Worm (Caenorhabditis elegans) whole organism, L3 larva: ENCODE data around the gene tbx-37.
A peak's percentile ranks its signal among the peaks of the same experiment; 100 is the strongest.

ENCODE experiments used
- R02D3.7 ChIP-seq: fragments of 150-350 bp; optimal IDR thresholded peaks from 2 replicates; lab custom pipeline; 2014; ENCODE audit warnings: missing biosample characterization, missing genetic modification characterization
- ceh-28 ChIP-seq: fragments of 150-350 bp; optimal IDR thresholded peaks from 2 replicates; lab custom pipeline; 2014; ENCODE audit warnings: missing biosample characterization, missing genetic modification reagents, missing genetic modification characterization
- ceh-9 ChIP-seq: sonication (generic microtip); optimal IDR thresholded peaks from 2 replicates; lab custom pipeline; 2018; ENCODE audit warnings: missing biosample characterization, missing genetic modification characterization
- daf-12 ChIP-seq: fragments of 150-350 bp; optimal IDR thresholded peaks from 2 replicates; lab custom pipeline; 2014; ENCODE audit warnings: missing biosample characterization, missing genetic modification reagents, missing genetic modification characterization
- egl-27 ChIP-seq: sonication (generic microtip); optimal IDR thresholded peaks from 4 replicates; lab custom pipeline; 2017; ENCODE audit warnings: missing biosample characterization, missing genetic modification reagents, missing genetic modification characterization
- egl-5 ChIP-seq: fragments of 150-350 bp; optimal IDR thresholded peaks from 2 replicates; lab custom pipeline; 2017; ENCODE audit warnings: missing biosample characterization, missing genetic modification reagents, missing genetic modification characterization, inconsistent platforms
- elt-1 ChIP-seq: fragments of 150-350 bp; optimal IDR thresholded peaks from 2 replicates; lab custom pipeline; 2014; ENCODE audit warnings: missing biosample characterization, missing genetic modification characterization
- elt-2 ChIP-seq: sonication (generic microtip); optimal IDR thresholded peaks from 2 replicates; lab custom pipeline; 2016; ENCODE audit warnings: missing genetic modification reagents, mild to moderate bottlenecking, missing genetic modification characterization, missing compliant biosample characterization
- elt-3 ChIP-seq, 3 experiments: fragments of 150-350 bp in 1 of 3; sonication (generic microtip) in 2 of 3; optimal IDR thresholded peaks; 2 replicates in 2 of 3; 4 replicates in 1 of 3; lab custom pipeline; 2014 to 2017; ENCODE audit warnings: missing biosample characterization in 3 of 3, missing genetic modification characterization in 3 of 3
- eor-1 ChIP-seq, 2 experiments: fragments of 150-350 bp; optimal IDR thresholded peaks; 2 replicates each; lab custom pipeline; 2014 to 2018; ENCODE audit warnings: missing biosample characterization in 2 of 2, missing genetic modification characterization in 2 of 2
- fkh-2 ChIP-seq: fragments of 150-350 bp; optimal IDR thresholded peaks from 2 replicates; lab custom pipeline; 2014; ENCODE audit warnings: missing biosample characterization, missing genetic modification reagents, missing genetic modification characterization
- fos-1 ChIP-seq: fragments of 150-350 bp; optimal IDR thresholded peaks from 2 replicates; lab custom pipeline; 2014; ENCODE audit warnings: missing biosample characterization, missing genetic modification characterization
- hmg-11 ChIP-seq: sonication (generic microtip); optimal IDR thresholded peaks from 2 replicates; lab custom pipeline; 2016; ENCODE audit warnings: missing genetic modification characterization, missing compliant biosample characterization
- jun-1 ChIP-seq: fragments of 150-350 bp; optimal IDR thresholded peaks from 2 replicates; lab custom pipeline; 2014; ENCODE audit warnings: missing biosample characterization, missing genetic modification reagents, missing genetic modification characterization
- lin-15B ChIP-seq: fragments of 150-350 bp; optimal IDR thresholded peaks from 2 replicates; lab custom pipeline; 2014; ENCODE audit warnings: missing biosample characterization, missing genetic modification characterization
- lin-39 ChIP-seq: fragments of 150-350 bp; optimal IDR thresholded peaks from 2 replicates; lab custom pipeline; 2018; ENCODE audit warnings: missing biosample characterization, missing genetic modification reagents, missing genetic modification characterization
- nfya-1 ChIP-seq: sonication (generic microtip); optimal IDR thresholded peaks from 2 replicates; lab custom pipeline; 2017; ENCODE audit warnings: missing genetic modification characterization, mild to moderate bottlenecking, missing compliant biosample characterization, antibody characterized with exemption, moderate library complexity; ENCODE audit not compliant: insufficient read depth
- nhr-11 ChIP-seq: fragments of 150-350 bp; optimal IDR thresholded peaks from 2 replicates; lab custom pipeline; 2014; ENCODE audit warnings: missing biosample characterization, missing genetic modification characterization
- nhr-12 ChIP-seq: fragments of 150-350 bp; optimal IDR thresholded peaks from 2 replicates; lab custom pipeline; 2014; ENCODE audit warnings: missing biosample characterization, missing genetic modification characterization
- nhr-23 ChIP-seq: fragments of 150-350 bp; optimal IDR thresholded peaks from 2 replicates; lab custom pipeline; 2014; ENCODE audit warnings: missing biosample characterization, missing genetic modification reagents, missing genetic modification characterization
- nhr-237 ChIP-seq: fragments of 150-350 bp; optimal IDR thresholded peaks from 2 replicates; lab custom pipeline; 2014; ENCODE audit warnings: missing biosample characterization, missing genetic modification characterization
- nhr-25 ChIP-seq: sonication (generic microtip); optimal IDR thresholded peaks from 2 replicates; lab custom pipeline; 2017; ENCODE audit warnings: missing biosample characterization, missing genetic modification characterization
- nhr-43 ChIP-seq: sonication (generic microtip); optimal IDR thresholded peaks from 2 replicates; lab custom pipeline; 2016; ENCODE audit warnings: mild to moderate bottlenecking, missing genetic modification characterization, missing compliant biosample characterization; ENCODE audit not compliant: poor library complexity, severe bottlenecking
- nhr-67 ChIP-seq: fragments of 150-350 bp; optimal IDR thresholded peaks from 2 replicates; lab custom pipeline; 2014; ENCODE audit warnings: missing biosample characterization, missing genetic modification characterization
- nhr-76 ChIP-seq: fragments of 150-350 bp; sonication (generic microtip); optimal IDR thresholded peaks from 5 replicates; lab custom pipeline; 2014; ENCODE audit warnings: missing biosample characterization, missing genetic modification characterization
- nhr-77 ChIP-seq: fragments of 150-350 bp; optimal IDR thresholded peaks from 2 replicates; lab custom pipeline; 2014; ENCODE audit warnings: missing biosample characterization, missing genetic modification characterization
- pha-4 ChIP-seq: fragments of 150-350 bp; optimal IDR thresholded peaks from 2 replicates; lab custom pipeline; 2014; ENCODE audit warnings: missing biosample characterization, missing genetic modification reagents, missing genetic modification characterization
- pqm-1 ChIP-seq: fragments of 150-350 bp; optimal IDR thresholded peaks from 2 replicates; lab custom pipeline; 2017; ENCODE audit warnings: missing biosample characterization, missing genetic modification characterization, inconsistent platforms
- skn-1 ChIP-seq: fragments of 150-350 bp; optimal IDR thresholded peaks from 2 replicates; lab custom pipeline; 2014; ENCODE audit warnings: missing biosample characterization, missing genetic modification characterization
- snpc-4 ChIP-seq: fragments of 150-350 bp; optimal IDR thresholded peaks from 2 replicates; lab custom pipeline; 2014; ENCODE audit warnings: missing biosample characterization, missing genetic modification characterization
- unc-62 ChIP-seq: fragments of 150-350 bp; sonication (generic microtip); optimal IDR thresholded peaks from 4 replicates; lab custom pipeline; 2014; ENCODE audit warnings: missing biosample characterization, missing genetic modification reagents, missing genetic modification characterization
- zag-1 ChIP-seq: fragments of 150-350 bp; optimal IDR thresholded peaks from 2 replicates; lab custom pipeline; 2014; ENCODE audit warnings: missing biosample characterization, missing genetic modification characterization
- ztf-4 ChIP-seq: fragments of 150-350 bp; optimal IDR thresholded peaks from 2 replicates; lab custom pipeline; 2014; ENCODE audit warnings: missing biosample characterization, missing genetic modification characterization

Gene tbx-37

ce11 chrIII:11244338-11244737 is 17.4 kb upstream of the tbx-37 start:
- TF ChIP-seq pha-4 (tag; lab: Kevin White, UChicago) = peak; percentile 28
- TF ChIP-seq nhr-77 (tag; lab: Kevin White, UChicago) = no peak
- no peak for TF ChIP-seq lin-15B (tag; lab: Kevin White, UChicago)
- TF ChIP-seq pqm-1 (tag; lab: Kevin White, UChicago) = peak; percentile 10
- TF ChIP-seq egl-27 (tag; lab: Kevin White, UChicago) = no peak
- no peak for TF ChIP-seq zag-1
- TF ChIP-seq elt-2 (tag; lab: Kevin White, UChicago) = peak; percentile 53

ce11 chrIII:11243421-11243820 is 16.5 kb upstream of the tbx-37 start:
- TF ChIP-seq nhr-12 (no peak), hmg-11 (tag; lab: Kevin White, UChicago) (peak; percentile 90), nhr-25 (tag; lab: Kevin White, UChicago) (peak; percentile 84), R02D3.7 (tag; lab: Kevin White, UChicago) (peak; percentile 9), fkh-2 (tag; lab: Kevin White, UChicago) (no peak), unc-62 (peak; percentile 24), snpc-4 (tag; lab: Kevin White, UChicago) (peak; percentile 72), skn-1 (tag; lab: Kevin White, UChicago) (peak; percentile 4), nhr-76 (no peak), elt-2 (tag; lab: Kevin White, UChicago) (peak; percentile 72), lin-39 (tag; lab: Kevin White, UChicago) (peak; percentile 14), pqm-1 (tag; lab: Kevin White, UChicago) (peak; percentile 77), nhr-77 (tag; lab: Kevin White, UChicago) (no peak), ztf-4 (tag; lab: Kevin White, UChicago) (peak; percentile 44), nhr-237 (tag; lab: Kevin White, UChicago) (no peak), jun-1 (tag; lab: Kevin White, UChicago) (peak; percentile 87), ceh-9 (tag; lab: Kevin White, UChicago) (no peak), fos-1 (tag; lab: Kevin White, UChicago) (peak; percentile 21), elt-3 (tag; optimal IDR thresholded peaks at IDR 0.05; lab: Kevin White, UChicago) (no peak), nfya-1 (tag; lab: Kevin White, UChicago) (peak; percentile 88), daf-12 (tag; lab: Kevin White, UChicago) (no peak), egl-27 (tag; lab: Kevin White, UChicago) (peak; percentile 37), pha-4 (tag; lab: Kevin White, UChicago) (peak; percentile 81), ceh-28 (peak; percentile 85), nhr-43 (tag; lab: Kevin White, UChicago) (peak; percentile 39), nhr-23 (peak; percentile 64), lin-15B (tag; lab: Kevin White, UChicago) (peak; percentile 37), egl-5 (peak; percentile 23), nhr-11 (tag; lab: Kevin White, UChicago) (peak; percentile 62)
- TF ChIP-seq, all 47 proteins: peak for 21

- TF ChIP-seq zag-1 (no peak), elt-1 (no peak), pqm-1 (tag; lab: Kevin White, UChicago) (peak; percentile 67), pha-4 (tag; lab: Kevin White, UChicago) (no peak), nhr-12 (no peak), elt-2 (tag; lab: Kevin White, UChicago) (peak; percentile 68), snpc-4 (tag; lab: Kevin White, UChicago) (no peak)
Measured at ce11 chrIII:11241583-11242187, 14.8 kb upstream of the tbx-37 start.

ce11 chrIII:11240776-11241175 is 13.9 kb upstream of the tbx-37 start:
- TF ChIP-seq nhr-25 (tag; lab: Kevin White, UChicago) = peak; percentile 62
- no peak for TF ChIP-seq nhr-67
- TF ChIP-seq nhr-237 (tag; lab: Kevin White, UChicago) = no peak
- TF ChIP-seq eor-1 (tag; optimal IDR thresholded peaks at IDR 0.05; lab: Kevin White, UChicago) = no peak
- peak; percentile 17 for TF ChIP-seq pqm-1 (tag; lab: Kevin White, UChicago)
- peak; percentile 3 for TF ChIP-seq hmg-11 (tag; lab: Kevin White, UChicago)
- no peak for TF ChIP-seq skn-1 (tag; lab: Kevin White, UChicago)
- no peak for TF ChIP-seq zag-1
- peak; percentile 35 for TF ChIP-seq nfya-1 (tag; lab: Kevin White, UChicago)
- TF ChIP-seq fos-1 (tag; lab: Kevin White, UChicago) = no peak
- TF ChIP-seq egl-5 = no peak
- peak in 2 of 3 experiments; percentile 72 to 75 for TF ChIP-seq elt-3 (tag; optimal IDR thresholded peaks at IDR 0.05; lab: Kevin White, UChicago)
- no peak for TF ChIP-seq R02D3.7 (tag; lab: Kevin White, UChicago)
- peak; percentile 72 for TF ChIP-seq ceh-28
- no peak for TF ChIP-seq daf-12 (tag; lab: Kevin White, UChicago)
- TF ChIP-seq elt-2 (tag; lab: Kevin White, UChicago) = peak; percentile 48
